Fruit fly (Drosophila melanogaster) whole organism, embryonic: ENCODE results near the gene Sf3b2.

Experiments used
- Abd-B ChIP-seq: fragments of 200-800 bp; sonication (Bioruptor generic); optimal IDR thresholded peaks from 2 replicates; lab custom pipeline; 2018; ENCODE audit warnings: missing biosample characterization, mild to moderate bottlenecking, missing genetic modification characterization, moderate library complexity
- CG12299 ChIP-seq: fragments of 200-800 bp; sonication (Bioruptor generic); optimal IDR thresholded peaks from 2 replicates; lab custom pipeline; 2018; ENCODE audit warnings: missing biosample characterization, mild to moderate bottlenecking, missing genetic modification characterization
- CG12744 ChIP-seq: fragments of 200-800 bp; sonication (Bioruptor generic); optimal IDR thresholded peaks from 2 replicates; lab custom pipeline; 2016; ENCODE audit warnings: missing biosample characterization, missing genetic modification characterization
- CG9797 ChIP-seq: fragments of 200-800 bp; sonication (Bioruptor generic); optimal IDR thresholded peaks from 3 replicates; lab custom pipeline; 2018; ENCODE audit warnings: missing biosample characterization, mild to moderate bottlenecking, missing genetic modification characterization
- CrebB ChIP-seq: fragments of 200-800 bp; sonication (Bioruptor generic); optimal IDR thresholded peaks from 3 replicates; lab custom pipeline; 2018; ENCODE audit warnings: missing biosample characterization, mild to moderate bottlenecking, missing genetic modification characterization
- ranshi ChIP-seq: fragments of 200-800 bp; sonication (Bioruptor generic); IDR thresholded peaks from 2 replicates; pipeline ENCODE4 v1.3.6; 2022; ENCODE audit warnings: missing biosample characterization, missing genetic modification characterization
- vfl ChIP-seq: fragments of 200-800 bp; sonication (Bioruptor generic); optimal IDR thresholded peaks from 2 replicates; lab custom pipeline; 2016; ENCODE audit warnings: missing biosample characterization, missing genetic modification characterization

DNA sequence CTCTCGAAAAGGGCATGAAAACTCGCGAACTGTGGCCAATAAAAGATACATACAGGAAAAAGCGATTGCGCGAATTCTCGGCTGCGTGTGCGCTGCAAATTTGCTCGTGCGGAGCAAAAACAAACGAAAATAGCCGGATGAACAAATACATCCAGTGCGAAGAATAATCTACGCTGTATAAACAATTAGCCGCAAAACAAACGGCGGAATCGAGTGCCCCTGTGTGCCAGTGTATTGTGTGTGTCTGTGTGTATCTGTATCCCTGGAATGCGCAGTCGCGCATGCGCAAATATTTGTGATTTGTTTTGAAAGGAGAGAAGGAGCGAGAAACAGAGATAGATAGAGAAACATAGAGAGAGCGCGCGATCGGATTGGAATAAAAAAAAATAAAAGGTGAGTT, 29.4 kb downstream of the Sf3b2 start:
- no peak for TF ChIP-seq ranshi (GFP tag; lab: Robert Waterston, UW)
- no peak for TF ChIP-seq CG12299 (tag; lab: Kevin White, UChicago)
- TF ChIP-seq CG9797: no peak
- TF ChIP-seq vfl (GFP tag; lab: Kevin White, UChicago): no peak
- TF ChIP-seq CrebB (tag; lab: Kevin White, UChicago): no peak
- TF ChIP-seq Abd-B (GFP tag; lab: Kevin White, UChicago): no peak
- no peak for TF ChIP-seq CG12744 (GFP tag; lab: Kevin White, UChicago)
